Worm (Caenorhabditis elegans) whole organism, early embryonic: ENCODE data around the gene nhr-88.

Experiments used
- B0310.2 ChIP-seq: sonication (generic microtip); optimal IDR thresholded peaks from 2 replicates; lab custom pipeline; 2016; ENCODE audit warnings: mild to moderate bottlenecking, missing genetic modification characterization, missing compliant biosample characterization
- F13C5.2 ChIP-seq: sonication (generic microtip); optimal IDR thresholded peaks from 2 replicates; lab custom pipeline; 2017; ENCODE audit warnings: mild to moderate bottlenecking, missing genetic modification characterization, inconsistent platforms, missing compliant biosample characterization
- aly-1 ChIP-seq: sonication (generic microtip); optimal IDR thresholded peaks from 2 replicates; lab custom pipeline; 2016; ENCODE audit warnings: missing genetic modification characterization, missing compliant biosample characterization
- ama-1 ChIP-seq: fragments of 150-350 bp; optimal IDR thresholded peaks from 2 replicates; lab custom pipeline; 2014
- ceh-13 ChIP-seq: fragments of 200-800 bp; sonication (Bioruptor generic); optimal IDR thresholded peaks from 2 replicates; lab custom pipeline; 2018; ENCODE audit warnings: mild to moderate bottlenecking, missing genetic modification characterization, missing compliant biosample characterization
- ceh-36 ChIP-seq: sonication (generic microtip); optimal IDR thresholded peaks from 2 replicates; lab custom pipeline; 2016; ENCODE audit warnings: missing genetic modification characterization, inconsistent platforms, missing compliant biosample characterization
- ets-7 ChIP-seq: sonication (generic microtip); optimal IDR thresholded peaks from 2 replicates; lab custom pipeline; 2016; ENCODE audit warnings: missing genotype, missing genetic modification characterization, missing compliant biosample characterization
- flt-1 ChIP-seq: fragments of 200-800 bp; sonication (Bioruptor generic); IDR thresholded peaks from 2 replicates; pipeline ENCODE4 v1.3.6; 2022; ENCODE audit warnings: missing genetic modification characterization, missing compliant biosample characterization
- hmbx-1 ChIP-seq: sonication (generic microtip); optimal IDR thresholded peaks from 2 replicates; lab custom pipeline; 2016; ENCODE audit warnings: mild to moderate bottlenecking, missing genetic modification characterization, missing compliant biosample characterization
- hmg-4 ChIP-seq: fragments of 200-800 bp; sonication (Bioruptor generic); optimal IDR thresholded peaks from 2 replicates; lab custom pipeline; 2018; ENCODE audit warnings: mild to moderate bottlenecking, missing genetic modification characterization, missing compliant biosample characterization
- hnd-1 ChIP-seq: sonication (generic microtip); optimal IDR thresholded peaks from 2 replicates; lab custom pipeline; 2016; ENCODE audit warnings: missing genetic modification characterization, missing compliant biosample characterization
- pes-1 ChIP-seq: fragments of 200-800 bp; sonication (Bioruptor generic); IDR thresholded peaks from 2 replicates; pipeline ENCODE4 v1.3.6; 2022; ENCODE audit warnings: missing genetic modification reagents, missing genetic modification characterization, missing compliant biosample characterization
- scrt-1 ChIP-seq: fragments of 200-800 bp; sonication (Bioruptor generic); IDR thresholded peaks from 2 replicates; pipeline ENCODE4 v1.3.6; 2022; ENCODE audit warnings: missing genetic modification characterization, missing compliant biosample characterization
- sea-1 ChIP-seq: fragments of 200-800 bp; sonication (Bioruptor generic); conservative IDR thresholded peaks from 2 replicates; pipeline ENCODE4 v1.3.6; 2022; ENCODE audit warnings: missing genetic modification characterization, missing compliant biosample characterization
- tbx-11 ChIP-seq: fragments of 200-800 bp; sonication (Bioruptor generic); IDR thresholded peaks from 2 replicates; pipeline ENCODE4 v1.3.6; 2022; ENCODE audit warnings: missing genetic modification characterization, missing compliant biosample characterization
- tbx-37 ChIP-seq: fragments of 200-800 bp; sonication (Bioruptor generic); conservative IDR thresholded peaks from 2 replicates; pipeline ENCODE4 v1.3.6; 2022; ENCODE audit warnings: missing genetic modification reagents, missing genetic modification characterization, missing compliant biosample characterization
- tra-4 ChIP-seq: sonication (generic microtip); optimal IDR thresholded peaks from 2 replicates; lab custom pipeline; 2017; ENCODE audit warnings: missing genetic modification characterization, missing compliant biosample characterization

Gene nhr-88

ce11 chrII:2994590-2995392, 18.4 kb downstream of the nhr-88 start:
- no peak for TF ChIP-seq F13C5.2
- TF ChIP-seq flt-1, result no peak
- no peak for TF ChIP-seq B0310.2 (tag; lab: Kevin White, UChicago)
- TF ChIP-seq tbx-37 (GFP tag; lab: Robert Waterston, UW), result no peak
- TF ChIP-seq hmbx-1 (tag; lab: Kevin White, UChicago), result no peak
- TF ChIP-seq sea-1 (GFP tag; lab: Robert Waterston, UW), result no peak
- no peak for TF ChIP-seq hmg-4 (GFP tag; lab: Kevin White, UChicago)
- TF ChIP-seq ceh-36 (tag; lab: Kevin White, UChicago), result no peak
- no peak for TF ChIP-seq ama-1
- no peak for TF ChIP-seq tbx-11 (GFP tag; lab: Robert Waterston, UW)

- TF ChIP-seq tbx-11 (GFP tag; lab: Robert Waterston, UW) (no peak), sea-1 (GFP tag; lab: Robert Waterston, UW) (no peak), pes-1 (no peak), hmbx-1 (tag; lab: Kevin White, UChicago) (no peak), aly-1 (tag; lab: Kevin White, UChicago) (no peak), ceh-36 (tag; lab: Kevin White, UChicago) (no peak), F13C5.2 (no peak), flt-1 (no peak), scrt-1 (GFP tag; lab: Robert Waterston, UW) (no peak), hnd-1 (tag; lab: Kevin White, UChicago) (no peak), ceh-13 (GFP tag; lab: Kevin White, UChicago) (no peak), tra-4 (no peak), hmg-4 (GFP tag; lab: Kevin White, UChicago) (no peak), ama-1 (no peak), tbx-37 (GFP tag; lab: Robert Waterston, UW) (no peak), ets-7 (tag; lab: Kevin White, UChicago) (no peak), B0310.2 (tag; lab: Kevin White, UChicago) (no peak)
These were observed 20.3 kb downstream of the nhr-88 start, which contains the start of gene lido-8 for ce11 chrII:2996721-2997120. Gene lido-8, plus strand, starts transcription at chrII:2997021.

DNA sequence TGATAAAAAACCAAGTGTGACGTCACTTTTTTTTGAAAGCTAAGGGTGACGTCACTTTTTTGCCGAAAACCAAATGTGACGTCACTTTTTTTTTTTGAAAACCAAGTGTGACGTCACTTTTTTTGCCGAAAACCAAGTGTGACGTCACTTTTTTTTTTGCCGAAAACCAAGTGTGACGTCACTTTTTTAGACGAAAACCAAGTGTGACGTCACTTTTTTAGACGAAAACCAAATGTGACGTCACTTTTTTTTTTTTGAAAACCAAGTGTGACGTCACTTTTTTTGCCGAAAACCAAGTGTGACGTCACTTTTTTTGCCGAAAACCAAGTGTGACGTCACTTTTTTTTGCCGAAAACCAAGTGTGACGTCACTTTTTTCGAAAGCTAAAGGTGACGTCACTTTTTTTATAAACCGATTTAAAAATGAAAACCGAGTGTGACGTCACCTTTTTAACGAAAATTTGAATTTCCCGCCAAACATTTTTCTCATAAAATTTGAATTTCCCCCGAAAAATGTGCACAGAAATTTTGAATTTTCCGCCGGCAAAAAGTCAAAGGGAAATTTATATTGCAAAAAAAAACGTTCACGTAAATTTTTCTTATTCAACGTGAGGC, 21.5 kb downstream of the nhr-88 start:
- TF ChIP-seq ceh-13 (GFP tag; lab: Kevin White, UChicago) (no peak), hmbx-1 (tag; lab: Kevin White, UChicago) (no peak), ama-1 (no peak), ceh-36 (tag; lab: Kevin White, UChicago) (no peak), hmg-4 (GFP tag; lab: Kevin White, UChicago) (no peak), pes-1 (no peak), sea-1 (GFP tag; lab: Robert Waterston, UW) (no peak), B0310.2 (tag; lab: Kevin White, UChicago) (no peak), tbx-11 (GFP tag; lab: Robert Waterston, UW) (no peak), F13C5.2 (no peak), flt-1 (no peak), tra-4 (no peak), hnd-1 (tag; lab: Kevin White, UChicago) (no peak), tbx-37 (GFP tag; lab: Robert Waterston, UW) (no peak), aly-1 (tag; lab: Kevin White, UChicago) (no peak), ets-7 (tag; lab: Kevin White, UChicago) (no peak), scrt-1 (GFP tag; lab: Robert Waterston, UW) (no peak)

DNA sequence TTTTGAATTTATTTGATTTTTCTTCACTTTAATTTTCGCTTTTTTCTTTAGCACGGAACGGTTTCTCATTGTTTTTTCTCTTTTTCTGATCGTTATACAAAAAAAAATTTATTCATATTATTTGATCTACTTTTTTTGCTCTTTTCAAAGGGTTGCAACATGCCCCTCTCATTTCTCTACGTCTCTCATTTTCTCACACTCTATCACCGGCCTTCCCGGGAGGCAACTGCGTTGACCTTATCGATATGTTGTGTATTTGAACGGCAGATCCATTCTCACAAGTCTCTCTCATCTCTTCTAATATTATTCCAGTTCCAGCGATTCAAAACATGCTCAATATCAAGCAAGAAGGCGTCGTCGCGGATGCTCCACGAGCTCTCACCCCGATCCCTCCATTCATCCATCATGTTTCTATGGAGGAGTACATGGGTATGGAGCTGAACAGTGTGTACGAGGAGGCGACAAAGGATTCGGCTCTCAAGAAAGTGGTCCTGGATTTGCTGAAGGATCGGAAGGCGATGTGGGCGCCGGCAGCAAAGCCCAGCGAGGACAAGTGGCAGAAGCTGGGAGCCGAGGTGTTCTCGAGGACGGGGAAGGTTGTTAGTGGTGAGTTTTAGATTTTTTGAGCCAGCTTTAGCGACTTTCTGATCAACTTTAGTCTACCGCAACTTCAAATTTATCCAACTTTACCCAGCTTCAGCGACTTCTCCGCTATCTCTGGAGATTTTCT, 24.3 kb downstream of the nhr-88 start, which contains the start of gene lido-9:
Gene lido-9, plus strand, starts transcription at position 234 of the 730 bp plus-strand sequence.
- no peak for TF ChIP-seq flt-1
- peak; percentile 23 for TF ChIP-seq ama-1
- TF ChIP-seq sea-1 (GFP tag; lab: Robert Waterston, UW), result 0 out of 2 replicates have a peak, but pooled peaks have one; percentile 48
- TF ChIP-seq scrt-1 (GFP tag; lab: Robert Waterston, UW), result peak; percentile 68

ce11 chrII:3002211-3002610, 25.8 kb downstream of the nhr-88 start, which contains the start of gene lido-10:
Gene lido-10, plus strand, starts transcription at chrII:3002511.
- TF ChIP-seq hmg-4 (GFP tag; lab: Kevin White, UChicago), result no peak

DNA sequence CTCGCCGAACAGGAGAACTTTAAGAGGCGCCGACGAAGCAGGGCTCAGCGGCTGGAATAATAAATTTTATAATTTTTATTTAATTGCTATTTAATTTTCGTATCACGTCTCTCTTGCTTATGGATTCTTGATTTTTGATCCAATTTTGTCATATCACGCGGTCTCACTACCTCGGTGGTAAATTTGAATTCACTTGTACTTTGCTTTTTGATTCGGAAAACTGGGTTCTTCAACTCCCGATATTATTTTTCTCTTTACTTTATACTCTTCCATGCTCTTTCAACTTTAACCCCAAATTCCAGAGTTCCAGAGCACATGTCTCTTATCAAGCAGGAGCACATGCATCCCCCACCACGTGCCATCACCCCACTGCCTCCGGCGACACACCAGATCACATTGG, 27.2 kb downstream of the nhr-88 start, which contains the start of gene lido-11:
Gene lido-11, plus strand, starts transcription at position 301 of the 400 bp plus-strand sequence.
- TF ChIP-seq tra-4, result no peak
- no peak for TF ChIP-seq ama-1
- no peak for TF ChIP-seq F13C5.2
- TF ChIP-seq ceh-36 (tag; lab: Kevin White, UChicago), result no peak
- TF ChIP-seq tbx-37 (GFP tag; lab: Robert Waterston, UW), result no peak
- no peak for TF ChIP-seq pes-1

DNA sequence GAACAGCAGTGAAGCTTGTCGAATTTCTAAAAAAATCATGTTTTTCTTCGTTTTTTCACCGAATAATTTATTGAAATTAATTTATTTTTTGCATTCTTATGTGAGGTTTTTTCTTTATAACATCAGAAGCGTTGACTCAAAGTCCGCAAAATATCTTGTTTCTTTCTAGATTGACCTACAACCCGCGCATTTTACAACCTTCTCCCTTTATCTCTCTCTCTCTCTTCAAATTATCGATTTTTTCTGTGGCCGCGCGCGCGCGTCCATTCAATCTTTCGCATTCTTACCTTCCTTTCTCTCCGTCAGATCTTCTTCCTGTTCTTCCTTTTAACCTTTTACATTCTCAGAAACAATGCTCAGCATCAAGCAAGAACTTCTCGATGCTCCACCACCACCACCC, 29.1 kb downstream of the nhr-88 start, which contains the start of gene lido-12:
Gene lido-12, plus strand, starts transcription at position 301 of the 400 bp plus-strand sequence.
- TF ChIP-seq ceh-13 (GFP tag; lab: Kevin White, UChicago) (no peak), ceh-36 (tag; lab: Kevin White, UChicago) (no peak), pes-1 (no peak), ets-7 (tag; lab: Kevin White, UChicago) (no peak), B0310.2 (tag; lab: Kevin White, UChicago) (no peak), hmg-4 (GFP tag; lab: Kevin White, UChicago) (no peak), aly-1 (tag; lab: Kevin White, UChicago) (no peak)
